Worm (Caenorhabditis elegans) whole organism, L1 larva: ENCODE measurements around the gene samp-1.

Experiments used
- C34B4.2 ChIP-seq: sonication (generic microtip); optimal IDR thresholded peaks from 2 replicates; lab custom pipeline; 2017; ENCODE audit warnings: mild to moderate bottlenecking, missing genetic modification characterization, missing compliant biosample characterization
- F16B12.6 ChIP-seq: fragments of 150-350 bp; optimal IDR thresholded peaks from 2 replicates; lab custom pipeline; 2014; ENCODE audit warnings: missing biosample characterization, missing genetic modification characterization
- aha-1 ChIP-seq: fragments of 150-350 bp; optimal IDR thresholded peaks from 2 replicates; lab custom pipeline; 2014; ENCODE audit warnings: missing biosample characterization, missing genetic modification characterization
- alr-1 ChIP-seq: fragments of 200-800 bp; sonication (Bioruptor generic); optimal IDR thresholded peaks from 2 replicates; lab custom pipeline; 2018; ENCODE audit warnings: borderline replicate concordance, mild to moderate bottlenecking, missing genetic modification characterization, missing compliant biosample characterization
- aly-2 ChIP-seq: fragments of 150-350 bp; optimal IDR thresholded peaks from 2 replicates; lab custom pipeline; 2014; ENCODE audit warnings: missing biosample characterization, missing genetic modification characterization
- ama-1 ChIP-seq: fragments of 150-350 bp; optimal IDR thresholded peaks from 2 replicates; lab custom pipeline; 2014
- blmp-1 ChIP-seq: fragments of 150-350 bp; optimal IDR thresholded peaks from 2 replicates; lab custom pipeline; 2014; ENCODE audit warnings: missing biosample characterization, missing genetic modification characterization
- ceh-88 ChIP-seq: fragments of 200-800 bp; sonication (Bioruptor generic); IDR thresholded peaks from 2 replicates; pipeline ENCODE4 v1.3.6; 2022; ENCODE audit warnings: missing genetic modification characterization, missing compliant biosample characterization
- ces-1 ChIP-seq: fragments of 150-350 bp; optimal IDR thresholded peaks from 2 replicates; lab custom pipeline; 2014; ENCODE audit warnings: missing biosample characterization, missing genetic modification reagents, missing genetic modification characterization
- efl-3 ChIP-seq: fragments of 200-800 bp; sonication (Bioruptor generic); optimal IDR thresholded peaks from 2 replicates; lab custom pipeline; 2018; ENCODE audit warnings: mild to moderate bottlenecking, missing genetic modification characterization, missing compliant biosample characterization
- elt-3 ChIP-seq, 6 experiments: fragments of 150-350 bp in 1 of 6; sonication (generic microtip); optimal IDR thresholded peaks; 2 replicates each; lab custom pipeline; 2017 to 2018; ENCODE audit warnings: missing biosample characterization in 6 of 6, missing genetic modification characterization in 6 of 6, inconsistent platforms in 1 of 6
- ets-5 ChIP-seq: fragments of 200-800 bp; sonication (Bioruptor generic); IDR thresholded peaks from 2 replicates; pipeline ENCODE4 v1.3.6; 2022; ENCODE audit warnings: missing genetic modification characterization, missing compliant biosample characterization
- grh-1 ChIP-seq: fragments of 200-800 bp; sonication (Bioruptor generic); IDR thresholded peaks from 2 replicates; pipeline ENCODE4 v1.3.6; 2022; ENCODE audit warnings: missing genetic modification reagents, missing genetic modification characterization, missing compliant biosample characterization
- hlh-17 ChIP-seq: fragments of 200-800 bp; sonication (Bioruptor generic); optimal IDR thresholded peaks from 2 replicates; lab custom pipeline; 2018; ENCODE audit warnings: missing genetic modification characterization, mild to moderate bottlenecking, missing compliant biosample characterization, moderate library complexity, borderline replicate concordance
- hlh-4 ChIP-seq: sonication (generic microtip); optimal IDR thresholded peaks from 2 replicates; lab custom pipeline; 2016; ENCODE audit warnings: mild to moderate bottlenecking, missing genetic modification characterization, missing compliant biosample characterization
- isw-1 ChIP-seq: fragments of 200-800 bp; sonication (Bioruptor generic); IDR thresholded peaks from 2 replicates; pipeline ENCODE4 v1.3.6; 2022; ENCODE audit warnings: missing genetic modification characterization, missing compliant biosample characterization
- lin-13 ChIP-seq: fragments of 150-350 bp; optimal IDR thresholded peaks from 2 replicates; lab custom pipeline; 2014; ENCODE audit warnings: missing biosample characterization, missing genetic modification reagents, missing genetic modification characterization
- lin-14 ChIP-seq: fragments of 200-800 bp; sonication (Bioruptor generic); optimal IDR thresholded peaks from 2 replicates; lab custom pipeline; 2018; ENCODE audit warnings: mild to moderate bottlenecking, missing genetic modification characterization, moderate library complexity, missing compliant biosample characterization
- lin-15B ChIP-seq: fragments of 150-350 bp; sonication (generic microtip); optimal IDR thresholded peaks from 3 replicates; lab custom pipeline; 2014; ENCODE audit warnings: missing biosample characterization, missing genetic modification characterization
- lsy-2 ChIP-seq, 2 experiments: fragments of 150-350 bp; optimal IDR thresholded peaks; 2 replicates each; lab custom pipeline; 2014; ENCODE audit warnings: missing biosample characterization in 2 of 2, missing genetic modification characterization in 2 of 2
- mdl-1 ChIP-seq, 2 experiments: fragments of 150-350 bp; optimal IDR thresholded peaks; 2 replicates each; lab custom pipeline; 2014 to 2017; ENCODE audit warnings: missing biosample characterization in 2 of 2, missing genetic modification characterization in 2 of 2, inconsistent platforms in 1 of 2
- mep-1 ChIP-seq: fragments of 150-350 bp; optimal IDR thresholded peaks from 2 replicates; lab custom pipeline; 2014; ENCODE audit warnings: missing biosample characterization, missing genetic modification characterization
- nhr-11 ChIP-seq: fragments of 150-350 bp; optimal IDR thresholded peaks from 2 replicates; lab custom pipeline; 2014; ENCODE audit warnings: missing biosample characterization, missing genetic modification characterization
- nhr-19 ChIP-seq: fragments of 200-800 bp; sonication (Bioruptor generic); conservative IDR thresholded peaks from 2 replicates; pipeline ENCODE4 v1.3.6; 2022; ENCODE audit warnings: missing genetic modification characterization, missing compliant biosample characterization
- nhr-20 ChIP-seq: sonication (generic microtip); optimal IDR thresholded peaks from 2 replicates; lab custom pipeline; 2016; ENCODE audit warnings: mild to moderate bottlenecking, missing genetic modification characterization, missing compliant biosample characterization
- nhr-237 ChIP-seq: fragments of 150-350 bp; optimal IDR thresholded peaks from 2 replicates; lab custom pipeline; 2014; ENCODE audit warnings: missing biosample characterization, missing genetic modification characterization
- nhr-71 ChIP-seq: sonication (generic microtip); optimal IDR thresholded peaks from 2 replicates; lab custom pipeline; 2016; ENCODE audit warnings: mild to moderate bottlenecking, missing genetic modification characterization, moderate library complexity, missing compliant biosample characterization
- nhr-77 ChIP-seq: fragments of 150-350 bp; optimal IDR thresholded peaks from 2 replicates; lab custom pipeline; 2014; ENCODE audit warnings: missing biosample characterization, missing genetic modification characterization
- nhr-84 ChIP-seq: sonication (generic microtip); optimal IDR thresholded peaks from 2 replicates; lab custom pipeline; 2017; ENCODE audit warnings: missing biosample characterization, missing genetic modification characterization
- nhr-85 ChIP-seq: sonication (generic microtip); peaks from one replicate; lab custom pipeline; 2016; ENCODE audit warnings: missing genetic modification characterization, inconsistent platforms, missing compliant biosample characterization
- nhr-90 ChIP-seq: sonication (generic microtip); optimal IDR thresholded peaks from 2 replicates; lab custom pipeline; 2016; ENCODE audit warnings: mild to moderate bottlenecking, missing genetic modification characterization, missing compliant biosample characterization; ENCODE audit not compliant: poor library complexity
- snu-23 ChIP-seq: sonication (generic microtip); optimal IDR thresholded peaks from 2 replicates; lab custom pipeline; 2016; ENCODE audit warnings: missing genetic modification characterization, missing compliant biosample characterization
- sptf-1 ChIP-seq: fragments of 150-350 bp; optimal IDR thresholded peaks from 2 replicates; lab custom pipeline; 2014; ENCODE audit warnings: missing biosample characterization, missing genetic modification characterization
- sup-37 ChIP-seq: fragments of 200-800 bp; sonication (Bioruptor generic); optimal IDR thresholded peaks from 2 replicates; lab custom pipeline; 2018; ENCODE audit warnings: mild to moderate bottlenecking, missing genetic modification characterization, missing compliant biosample characterization
- tbx-2 ChIP-seq: sonication (generic microtip); optimal IDR thresholded peaks from 2 replicates; lab custom pipeline; 2016; ENCODE audit warnings: missing genetic modification characterization, missing compliant biosample characterization
- unc-130 ChIP-seq: fragments of 150-350 bp; optimal IDR thresholded peaks from 2 replicates; lab custom pipeline; 2017; ENCODE audit warnings: missing biosample characterization, missing genetic modification characterization, inconsistent platforms
- unc-30 ChIP-seq: sonication (generic microtip); optimal IDR thresholded peaks from 2 replicates; lab custom pipeline; 2017; ENCODE audit warnings: missing biosample characterization, missing genetic modification characterization
- unc-62 ChIP-seq: fragments of 150-350 bp; optimal IDR thresholded peaks from 2 replicates; lab custom pipeline; 2014; ENCODE audit warnings: missing biosample characterization, missing genetic modification reagents, missing genetic modification characterization
- unc-98 ChIP-seq: fragments of 200-800 bp; sonication (Bioruptor generic); IDR thresholded peaks from 2 replicates; pipeline ENCODE4 v1.3.6; 2022; ENCODE audit warnings: missing genetic modification characterization, missing compliant biosample characterization
- zag-1 ChIP-seq: fragments of 150-350 bp; optimal IDR thresholded peaks from 2 replicates; lab custom pipeline; 2014; ENCODE audit warnings: missing biosample characterization, missing genetic modification characterization
- zip-4 ChIP-seq: fragments of 200-800 bp; sonication (Bioruptor generic); optimal IDR thresholded peaks from 2 replicates; lab custom pipeline; 2018; ENCODE audit warnings: mild to moderate bottlenecking, missing genetic modification characterization, moderate library complexity, missing compliant biosample characterization
- ztf-4 ChIP-seq: fragments of 150-350 bp; optimal IDR thresholded peaks from 2 replicates; lab custom pipeline; 2014; ENCODE audit warnings: missing biosample characterization, missing genetic modification characterization

samp-1 gene

ce11 chrII:11302591-11302990 is at the start of gene samp-1:
TSS of gene samp-1 (plus strand) at chrII:11302891.
- no peak for TF ChIP-seq lin-15B
- TF ChIP-seq nhr-71, result no peak
- TF ChIP-seq mdl-1 (tag; optimal IDR thresholded peaks at IDR 0.05; lab: Kevin White, UChicago), result no peak
- no peak for TF ChIP-seq unc-30 (tag; lab: Kevin White, UChicago)
- no peak for TF ChIP-seq nhr-85 (tag; lab: Kevin White, UChicago)
- no peak for TF ChIP-seq efl-3 (GFP tag; lab: Kevin White, UChicago)
- no peak for TF ChIP-seq snu-23
- TF ChIP-seq nhr-84 (tag; lab: Kevin White, UChicago), result no peak
- TF ChIP-seq ceh-88 (GFP tag; lab: Robert Waterston, UW), result no peak
- no peak for TF ChIP-seq nhr-20
- TF ChIP-seq elt-3 (tag; optimal IDR thresholded peaks at IDR 0.05; lab: Kevin White, UChicago), result no peak
- no peak for TF ChIP-seq aly-2 (tag; lab: Kevin White, UChicago)
- TF ChIP-seq sptf-1 (tag; lab: Kevin White, UChicago), result no peak

ce11 chrII:11255536-11255935 is 47.2 kb upstream of the samp-1 start, which contains the start of gene T05B9.2:
TSS of gene T05B9.2 (plus strand) at chrII:11255836.
- no peak for TF ChIP-seq zag-1 (tag; lab: Kevin White, UChicago)
- no peak for TF ChIP-seq zip-4 (GFP tag; lab: Kevin White, UChicago)
- no peak for TF ChIP-seq snu-23
- TF ChIP-seq ets-5 (GFP tag; lab: Robert Waterston, UW), result no peak
- no peak for TF ChIP-seq F16B12.6 (tag; lab: Kevin White, UChicago)
- TF ChIP-seq C34B4.2 (tag; lab: Kevin White, UChicago), result no peak
- no peak for TF ChIP-seq nhr-84 (tag; lab: Kevin White, UChicago)
- TF ChIP-seq nhr-71, result no peak
- TF ChIP-seq unc-62 (GFP tag; lab: Kevin White, UChicago), result no peak
- no peak for TF ChIP-seq blmp-1
- no peak for TF ChIP-seq aha-1 (tag; lab: Kevin White, UChicago)
- no peak for TF ChIP-seq nhr-237 (tag; lab: Kevin White, UChicago)
- no peak for TF ChIP-seq lin-14
- no peak for TF ChIP-seq isw-1 (GFP tag; lab: Robert Waterston, UW)
- TF ChIP-seq nhr-19 (GFP tag; lab: Robert Waterston, UW), result no peak

- TF ChIP-seq sup-37 (GFP tag; lab: Kevin White, UChicago) (no peak), mdl-1 (tag; optimal IDR thresholded peaks at IDR 0.05; lab: Kevin White, UChicago) (no peak), ceh-88 (GFP tag; lab: Robert Waterston, UW) (no peak)
Measured at ce11 chrII:11259766-11260165, 42.9 kb upstream of the samp-1 start.

ce11 chrII:11261173-11261572 is 41.5 kb upstream of the samp-1 start, which contains the start of gene T05B9.1:
TSS of gene T05B9.1 (minus strand) at chrII:11261192.
- TF ChIP-seq unc-98 (GFP tag; lab: Robert Waterston, UW) (no peak), blmp-1 (no peak), alr-1 (tag; lab: Kevin White, UChicago) (no peak), mep-1 (no peak), tbx-2 (no peak), unc-30 (tag; lab: Kevin White, UChicago) (no peak), nhr-77 (no peak), lsy-2 (tag; optimal IDR thresholded peaks at IDR 0.05; lab: Kevin White, UChicago) (no peak), ama-1 (no peak), zip-4 (GFP tag; lab: Kevin White, UChicago) (no peak), sup-37 (GFP tag; lab: Kevin White, UChicago) (no peak), lin-15B (no peak)

- no peak for TF ChIP-seq isw-1 (GFP tag; lab: Robert Waterston, UW)
- TF ChIP-seq blmp-1, result no peak
- TF ChIP-seq, all 84 proteins: peak for 0
Measured at ce11 chrII:11268822-11269221, 33.9 kb upstream of the samp-1 start, which contains the start of gene cut-1. TSS of gene cut-1 (plus strand) at chrII:11269122.

ce11 chrII:11270829-11271228 is 31.9 kb upstream of the samp-1 start:
- TF ChIP-seq hlh-4 (tag; lab: Kevin White, UChicago) (no peak), ama-1 (no peak), ces-1 (GFP tag; lab: Kevin White, UChicago) (no peak), nhr-11 (no peak), nhr-90 (tag; lab: Kevin White, UChicago) (no peak), elt-3 (tag; optimal IDR thresholded peaks at IDR 0.05; lab: Kevin White, UChicago) (no peak), ztf-4 (tag; lab: Kevin White, UChicago) (no peak), lin-13 (no peak), grh-1 (GFP tag; lab: Robert Waterston, UW) (no peak), hlh-17 (GFP tag; lab: Kevin White, UChicago) (no peak), unc-130 (no peak)
